Fruit fly (Drosophila melanogaster) whole organism: Measurements from ENCODE around the gene BobA.

ENCODE experiments used
- CG8478 ChIP-seq: fragments of >200 bp; optimal IDR thresholded peaks from 2 replicates; lab custom pipeline; 2018; ENCODE audit warnings: inconsistent platforms
- Dll ChIP-seq: fragments of >200 bp; optimal IDR thresholded peaks from 2 replicates; lab custom pipeline; 2017
- EcR ChIP-seq, 2 experiments: fragments of >200 bp; optimal IDR thresholded peaks; 2 replicates each; lab custom pipeline; 2017; ENCODE audit warnings: missing biosample characterization in 2 of 2, missing genetic modification characterization in 2 of 2, missing genetic modification reagents in 2 of 2
- pan ChIP-seq: fragments of >200 bp; optimal IDR thresholded peaks from 2 replicates; lab custom pipeline; 2017
- psq ChIP-seq: fragments of >200 bp; optimal IDR thresholded peaks from 2 replicates; lab custom pipeline; 2017
- usp ChIP-seq: fragments of >200 bp; optimal IDR thresholded peaks from 2 replicates; lab custom pipeline; 2017; ENCODE audit warnings: missing biosample characterization, missing genetic modification characterization, mixed read lengths

Gene BobA

DNA sequence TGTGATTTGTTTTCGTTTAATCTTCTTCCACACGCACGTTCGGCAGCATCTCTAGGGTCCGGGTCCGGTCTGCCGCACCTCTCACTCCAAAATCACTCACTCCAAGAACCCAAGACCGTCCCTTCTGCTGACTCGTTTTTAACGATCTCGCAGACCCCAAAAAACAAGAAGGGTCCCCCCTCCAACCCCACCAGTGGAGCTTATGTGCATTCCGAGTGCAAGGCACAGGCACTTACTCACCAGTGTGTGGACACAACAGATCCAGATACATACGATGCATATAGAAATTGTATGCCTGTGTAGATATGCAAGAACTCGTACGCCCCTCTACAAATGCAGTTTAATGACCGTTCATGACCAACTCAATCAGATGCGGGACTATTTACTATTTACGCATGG lies 32.6 kb upstream of the BobA start:
- peak in 1 of 2 experiments; percentile 82 for TF ChIP-seq EcR (GFP tag; optimal IDR thresholded peaks at IDR 0.05; lab: Kevin White, UChicago)
- TF ChIP-seq psq (lab: Kevin White, UChicago): no peak

DNA sequence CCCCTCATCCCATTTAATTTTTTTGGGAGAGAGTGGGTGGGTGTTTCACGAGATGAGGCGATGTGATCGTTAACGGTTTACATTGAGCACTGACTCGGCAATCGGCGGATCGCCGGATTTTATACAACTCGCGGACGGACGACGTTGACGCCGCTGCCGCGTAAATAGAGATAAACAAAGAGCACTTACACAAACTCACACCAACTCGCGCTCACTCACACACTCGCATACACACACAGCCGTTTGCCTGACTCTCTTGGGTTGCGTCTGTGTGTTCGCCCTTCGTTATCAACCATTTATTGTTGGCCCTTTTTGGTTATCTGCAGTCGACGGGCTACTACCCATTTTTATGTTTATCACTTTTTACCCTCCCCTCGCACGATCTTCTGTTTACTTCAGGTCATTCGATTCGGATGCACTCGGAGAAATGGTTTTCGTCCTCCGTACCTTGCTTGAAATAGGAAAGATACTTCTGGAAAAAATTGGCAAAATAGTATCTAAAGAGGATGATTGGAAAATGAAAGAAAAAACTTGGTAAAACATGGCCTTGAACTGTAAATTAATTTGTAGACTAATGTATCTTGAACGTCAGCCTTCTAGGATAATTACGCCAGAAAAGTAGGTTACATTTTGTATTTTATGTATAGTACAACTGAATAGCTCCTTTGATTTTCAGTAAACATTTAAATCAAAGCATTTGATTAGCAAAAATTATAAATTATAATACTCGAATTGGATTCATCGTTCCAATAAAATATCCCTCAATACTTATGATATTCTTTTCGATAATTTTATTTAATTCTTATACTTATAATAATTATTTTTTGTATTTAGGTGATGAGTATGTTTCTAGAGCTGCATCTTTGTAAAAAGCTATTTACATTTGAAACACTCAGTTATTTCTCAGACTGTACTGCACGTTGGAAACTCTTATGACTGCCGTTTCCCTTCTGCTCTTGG lies 31.9 kb upstream of the BobA start:
- TF ChIP-seq EcR (GFP tag; optimal IDR thresholded peaks at IDR 0.05; lab: Kevin White, UChicago) (peak in 1 of 2 experiments; percentile 68), psq (lab: Kevin White, UChicago) (no peak), usp (GFP tag; lab: Kevin White, UChicago) (no peak)

DNA sequence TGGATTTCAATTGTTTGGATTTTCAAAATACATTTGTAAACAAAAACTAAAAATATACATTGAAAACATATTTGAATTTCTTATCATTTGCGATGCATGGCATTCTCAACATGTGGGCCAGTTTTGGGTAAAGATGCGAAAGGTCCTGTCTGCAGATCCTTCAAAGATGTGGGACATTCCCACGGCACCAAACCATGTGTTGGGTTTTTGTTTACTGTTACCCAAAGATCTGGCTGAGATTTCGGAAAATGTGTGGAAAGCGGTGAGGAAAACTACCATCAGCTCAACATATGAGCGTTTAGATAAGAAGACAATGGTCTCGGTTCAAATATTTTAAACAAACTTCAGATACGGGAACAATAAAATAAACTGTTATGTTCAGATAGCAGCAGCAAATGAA lies 30.1 kb upstream of the BobA start:
- TF ChIP-seq Dll (lab: Kevin White, UChicago) (no peak), EcR (GFP tag; optimal IDR thresholded peaks at IDR 0.05; lab: Kevin White, UChicago) (no peak), psq (lab: Kevin White, UChicago) (no peak), pan (lab: Kevin White, UChicago) (no peak), CG8478 (lab: Kevin White, UChicago) (no peak), usp (GFP tag; lab: Kevin White, UChicago) (no peak)

DNA sequence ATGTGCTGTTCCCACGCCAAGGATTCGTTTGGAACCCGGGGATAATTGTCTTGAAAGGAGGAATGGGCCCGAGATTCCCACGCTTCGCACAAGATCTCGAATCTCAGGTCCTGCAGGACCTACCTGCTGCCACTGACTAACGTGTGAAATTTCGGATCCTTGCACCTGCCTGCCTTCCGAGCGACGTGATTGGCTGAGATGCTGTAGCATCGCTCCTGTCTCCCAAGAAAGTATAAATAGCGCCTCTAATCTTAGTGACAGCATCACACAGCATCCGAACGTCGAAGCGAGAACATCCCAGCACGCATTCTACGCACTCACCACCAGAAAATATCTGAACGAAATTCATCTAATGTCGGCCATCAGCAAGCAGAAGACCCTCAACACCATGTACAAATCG lies 29.0 kb upstream of the BobA start:
- no peak for TF ChIP-seq EcR (GFP tag; optimal IDR thresholded peaks at IDR 0.05; lab: Kevin White, UChicago)
- no peak for TF ChIP-seq CG8478 (lab: Kevin White, UChicago)
- no peak for TF ChIP-seq psq (lab: Kevin White, UChicago)
- no peak for TF ChIP-seq usp (GFP tag; lab: Kevin White, UChicago)
- no peak for TF ChIP-seq Dll (lab: Kevin White, UChicago)
- TF ChIP-seq pan (lab: Kevin White, UChicago): no peak

DNA sequence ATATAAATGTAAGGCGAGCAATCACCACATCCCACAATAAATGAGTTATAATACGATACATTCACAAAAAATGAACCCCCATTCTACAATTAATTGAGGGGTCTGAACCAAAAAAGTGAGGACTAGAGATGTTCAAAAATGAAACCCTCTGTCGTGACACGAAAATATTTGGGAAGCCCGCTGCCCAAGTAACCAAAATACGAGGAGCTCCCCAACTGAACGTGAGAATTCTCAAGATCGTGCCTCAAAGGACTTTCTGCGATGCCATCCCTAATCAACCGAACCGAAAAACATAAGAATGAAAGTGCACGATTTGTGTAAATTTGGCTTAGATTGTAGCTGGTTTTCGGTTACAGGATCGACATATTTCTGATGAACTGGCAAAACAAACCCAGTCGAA lies 28.6 kb upstream of the BobA start, which contains the start of gene Ocho:
Ocho (plus strand) TSS at position 336 of the 400 bp plus-strand sequence.
- TF ChIP-seq pan (lab: Kevin White, UChicago) (no peak), usp (GFP tag; lab: Kevin White, UChicago) (no peak), CG8478 (lab: Kevin White, UChicago) (no peak)

DNA sequence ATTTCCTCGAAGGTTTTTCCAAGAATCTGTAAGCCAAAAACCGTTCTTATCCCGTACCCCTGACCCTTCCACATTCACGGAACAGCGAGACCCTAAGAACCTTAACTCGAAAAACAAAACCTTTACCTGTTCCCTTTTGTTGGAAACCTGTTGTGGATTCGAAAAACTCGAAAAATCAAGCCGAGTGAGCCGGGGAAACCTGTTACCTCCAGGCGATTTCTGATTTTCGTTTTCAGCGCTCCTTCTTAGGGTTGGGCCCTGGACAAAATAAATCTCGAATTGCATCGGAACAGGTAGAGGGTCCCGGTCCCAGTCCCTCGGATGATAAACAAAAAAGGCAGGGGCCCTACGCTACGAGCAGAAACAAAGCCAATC lies 27.3 kb upstream of the BobA start:
- TF ChIP-seq Dll (lab: Kevin White, UChicago): no peak

DNA sequence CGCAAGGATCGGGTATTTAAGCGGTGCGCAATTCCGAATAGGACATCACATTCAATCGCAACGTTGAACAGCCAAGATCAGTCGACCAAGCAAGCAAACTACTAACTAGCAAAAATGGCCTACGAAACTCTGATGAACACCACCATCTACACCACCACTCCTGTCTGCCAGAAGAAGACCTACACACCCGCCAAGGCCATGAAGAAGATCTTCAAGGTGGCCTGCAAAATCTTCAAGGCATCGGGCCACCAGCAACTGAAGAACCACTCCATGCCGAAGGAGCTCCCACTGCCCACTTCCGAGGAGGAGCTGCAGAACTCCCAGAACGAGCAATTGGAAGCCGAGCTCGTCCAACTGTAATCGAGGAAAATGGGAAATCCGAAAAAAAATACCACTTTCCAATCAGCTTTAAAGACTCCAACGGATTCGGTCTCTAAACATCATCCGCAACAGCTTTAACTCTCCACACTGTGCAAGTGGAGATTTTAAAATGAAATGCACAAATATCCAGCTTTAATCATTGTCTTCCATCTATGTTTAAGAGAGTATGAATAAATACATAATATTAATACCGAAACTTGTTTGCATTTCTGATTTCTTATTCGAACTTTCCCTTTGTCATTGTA lies 26.8 kb upstream of the BobA start, which contains the start of gene Brd:
Brd (plus strand) TSS at position 43 of the 626 bp plus-strand sequence.
- TF ChIP-seq CG8478 (lab: Kevin White, UChicago): no peak
- no peak for TF ChIP-seq Dll (lab: Kevin White, UChicago)
- TF ChIP-seq pan (lab: Kevin White, UChicago): no peak
- TF ChIP-seq usp (GFP tag; lab: Kevin White, UChicago): no peak
- TF ChIP-seq EcR (GFP tag; optimal IDR thresholded peaks at IDR 0.05; lab: Kevin White, UChicago): no peak
- no peak for TF ChIP-seq psq (lab: Kevin White, UChicago)

DNA sequence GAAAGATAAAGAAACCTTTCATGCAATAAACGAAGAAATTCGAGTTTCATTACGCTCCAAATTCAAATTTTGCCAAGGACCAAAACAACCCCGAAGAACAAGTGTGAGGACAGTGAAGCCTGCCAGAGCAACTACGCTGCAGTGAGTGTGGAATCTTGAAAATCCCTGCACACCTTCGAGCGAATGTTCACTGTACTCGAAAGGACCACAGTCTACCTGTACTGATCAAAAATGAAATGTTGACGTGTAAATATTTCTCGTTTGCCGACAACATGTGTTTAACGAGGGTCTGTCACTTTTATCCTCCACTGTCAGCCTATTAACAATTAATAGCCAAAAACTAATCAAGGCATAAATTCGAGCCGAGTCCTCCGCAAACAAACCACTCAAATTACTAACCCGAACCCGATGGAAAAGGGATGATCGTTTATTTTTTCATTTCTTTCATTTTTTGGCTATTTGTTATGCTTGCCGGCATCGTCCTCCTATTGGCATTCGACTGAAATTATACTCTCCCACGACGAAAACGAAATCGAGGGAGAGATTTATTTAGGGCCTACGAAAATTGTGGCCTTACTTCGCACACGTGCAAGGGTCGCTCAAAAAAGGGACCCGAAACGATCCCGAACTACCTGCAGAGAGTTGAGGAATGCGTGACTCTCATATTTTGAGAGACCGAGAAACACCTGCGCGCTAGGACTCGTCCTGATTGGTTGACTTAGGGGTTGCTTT lies 26.1 kb upstream of the BobA start:
- TF ChIP-seq psq (lab: Kevin White, UChicago): no peak

DNA sequence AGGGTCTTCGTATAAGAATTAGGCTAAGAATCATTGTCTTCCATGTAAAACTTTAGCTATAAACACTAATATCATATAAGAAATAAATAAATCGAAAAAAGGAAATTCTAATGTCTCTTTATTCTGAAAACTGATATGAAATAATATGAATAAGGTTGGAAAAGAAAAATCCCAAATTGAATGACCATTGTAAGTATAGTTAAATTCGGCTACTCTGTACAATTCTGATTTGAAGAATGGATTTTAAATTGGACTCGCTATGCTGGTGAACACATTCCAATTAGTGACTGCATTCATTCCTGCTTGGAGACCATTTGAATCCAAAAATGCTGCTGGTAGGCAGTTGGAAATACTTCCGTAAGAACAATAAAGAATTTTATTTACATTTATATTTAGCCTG lies 24.3 kb upstream of the BobA start:
- TF ChIP-seq usp (GFP tag; lab: Kevin White, UChicago): no peak
- TF ChIP-seq pan (lab: Kevin White, UChicago): no peak
- no peak for TF ChIP-seq EcR (GFP tag; optimal IDR thresholded peaks at IDR 0.05; lab: Kevin White, UChicago)
- no peak for TF ChIP-seq Dll (lab: Kevin White, UChicago)
- no peak for TF ChIP-seq CG8478 (lab: Kevin White, UChicago)
- no peak for TF ChIP-seq psq (lab: Kevin White, UChicago)

DNA sequence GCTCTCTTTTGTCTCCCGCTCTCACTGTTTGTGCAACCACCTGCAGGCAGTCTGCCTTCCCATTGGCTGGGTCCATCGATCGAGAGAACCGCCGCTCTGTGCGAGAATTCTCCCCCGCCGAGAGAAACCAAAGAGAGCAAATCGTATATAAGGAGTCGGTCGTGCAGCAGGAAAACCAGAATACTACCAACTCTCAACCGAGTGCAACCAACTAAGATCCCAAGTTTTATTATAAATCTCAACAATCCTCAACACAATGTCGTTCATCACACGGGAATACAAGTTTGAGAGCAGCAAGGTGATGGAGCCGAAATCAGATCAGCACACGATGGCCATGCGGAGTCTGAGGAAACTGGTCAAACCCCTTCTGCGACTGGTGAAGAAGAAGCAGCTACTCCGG lies 23.2 kb upstream of the BobA start, which contains the start of gene Tom:
Tom (plus strand) TSS at position 174 of the 400 bp plus-strand sequence.
- no peak for TF ChIP-seq usp (GFP tag; lab: Kevin White, UChicago)
- no peak for TF ChIP-seq Dll (lab: Kevin White, UChicago)
- TF ChIP-seq EcR (GFP tag; optimal IDR thresholded peaks at IDR 0.05; lab: Kevin White, UChicago): no peak
- TF ChIP-seq psq (lab: Kevin White, UChicago): no peak
- no peak for TF ChIP-seq CG8478 (lab: Kevin White, UChicago)
- no peak for TF ChIP-seq pan (lab: Kevin White, UChicago)

DNA sequence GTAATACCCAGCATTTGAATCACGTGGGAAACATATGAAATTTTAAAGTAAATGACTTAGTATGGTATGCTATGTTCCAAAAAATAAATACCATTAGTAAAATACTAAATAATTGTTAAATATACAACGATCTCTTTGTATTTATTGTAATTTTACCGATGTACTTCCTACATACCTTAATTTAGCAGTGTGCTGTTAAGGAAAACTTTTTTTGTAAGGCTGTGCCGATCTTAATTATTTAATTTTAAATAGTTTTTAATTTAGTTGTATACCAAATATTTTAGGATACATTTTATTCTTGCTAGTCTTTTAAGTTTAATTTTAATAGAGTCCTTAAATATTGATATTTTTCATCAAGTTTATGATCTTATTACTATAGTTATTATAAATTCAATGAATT lies 22.6 kb upstream of the BobA start:
- TF ChIP-seq pan (lab: Kevin White, UChicago) (peak; percentile 61), psq (lab: Kevin White, UChicago) (no peak)
